Fruit fly (Drosophila melanogaster): ENCODE data around the gene Set8.

The Set8 gene

dm6 chr3R:14332735-14333134 lies 16.9 kb downstream of the Set8 start (continued):
- TF ChIP-seq nmo (GFP tag; optimal IDR thresholded peaks at IDR 0.05) (peak; percentile 49), CG14710 (tag; optimal IDR thresholded peaks at IDR 0.05) (peak; percentile 13), Lim3 (GFP tag; IDR thresholded peaks at IDR 0.05) (no peak), sens (GFP tag) (peak; percentile 65), ci (GFP tag; IDR thresholded peaks at IDR 0.05) (0 out of 3 replicates have a peak, but pooled peaks have one; percentile 47), hkb (optimal IDR thresholded peaks at IDR 0.05) (no peak), hkb (GFP tag; IDR thresholded peaks at IDR 0.05) (0 out of 2 replicates have a peak, but pooled peaks have one; percentile 16), CG11456 (GFP tag; IDR thresholded peaks at IDR 0.05) (no peak), CG5245 (GFP tag; optimal IDR thresholded peaks at IDR 0.05) (no peak), CG17612 (GFP tag; IDR thresholded peaks at IDR 0.05) (no peak), BtbVII (GFP tag; optimal IDR thresholded peaks at IDR 0.05) (no peak), CG8359 (GFP tag; optimal IDR thresholded peaks at IDR 0.05; ENCODE audit: borderline replicate concordance) (no peak), CG17361 (GFP tag; IDR thresholded peaks at IDR 0.05) (peak; percentile 45; the same call in 1 of the 3 replicates), row (GFP tag; IDR thresholded peaks at IDR 0.05) (peak; percentile 52; the same call in 2 of the 3 replicates), Ptx1 (GFP tag; IDR thresholded peaks at IDR 0.05) (peak; percentile 44), zen2 (GFP tag; IDR thresholded peaks at IDR 0.05; ENCODE audit: partially characterized antibody) (no peak), Dp (GFP tag; optimal IDR thresholded peaks at IDR 0.05) (no peak), ttk (GFP tag; IDR thresholded peaks at IDR 0.05) (no peak), lilli (GFP tag; optimal IDR thresholded peaks at IDR 0.05) (peak; percentile 15), sqz (GFP tag; optimal IDR thresholded peaks at IDR 0.05) (no peak), Abd-B (GFP tag; optimal IDR thresholded peaks at IDR 0.05) (peak; percentile 3), CG6683 (GFP tag; optimal IDR thresholded peaks at IDR 0.05) (no peak), phol (tag; optimal IDR thresholded peaks at IDR 0.05) (peak; percentile 44), ind (GFP tag; optimal IDR thresholded peaks at IDR 0.05) (no peak), CG34422 (GFP tag; IDR thresholded peaks at IDR 0.05) (no peak), pan (optimal IDR thresholded peaks at IDR 0.05) (no peak), pan (GFP tag; optimal IDR thresholded peaks at IDR 0.05 in 1 of 2, IDR thresholded peaks at IDR 0.05 in 1 of 2) (peak in 1 of 2 experiments; percentile 56), corto (GFP tag; optimal IDR thresholded peaks at IDR 0.05) (no peak), sd (tag; optimal IDR thresholded peaks at IDR 0.05) (peak; percentile 67), CG12769 (tag; optimal IDR thresholded peaks at IDR 0.05) (no peak), Sox102F (GFP tag; optimal IDR thresholded peaks at IDR 0.05) (peak; percentile 40), pho (GFP tag; optimal IDR thresholded peaks at IDR 0.05) (no peak), Ssrp (tag; optimal IDR thresholded peaks at IDR 0.05) (peak; percentile 29), fd102C (GFP tag; optimal IDR thresholded peaks at IDR 0.05) (no peak), ro (GFP tag; IDR thresholded peaks at IDR 0.05) (no peak), lola (GFP tag; optimal IDR thresholded peaks at IDR 0.05) (peak in 1 of 3 experiments; percentile 13), CG2875 (GFP tag; optimal IDR thresholded peaks at IDR 0.05) (peak; percentile 10), z (GFP tag; IDR thresholded peaks at IDR 0.05) (no peak), Sox100B (GFP tag; optimal IDR thresholded peaks at IDR 0.05) (peak; percentile 0), D (optimal IDR thresholded peaks at IDR 0.05) (no peak), D (GFP tag; optimal IDR thresholded peaks at IDR 0.05) (no peak), grau (tag; optimal IDR thresholded peaks at IDR 0.05) (peak; percentile 31), Ravus (GFP tag; IDR thresholded peaks at IDR 0.05) (no peak), cg (GFP tag; optimal IDR thresholded peaks at IDR 0.05) (peak; percentile 12), Aef1 (GFP tag; IDR thresholded peaks at IDR 0.05) (no peak), twi (tag; optimal IDR thresholded peaks at IDR 0.05) (peak; percentile 5), CG14014 (GFP tag; IDR thresholded peaks at IDR 0.05) (no peak), Hr51 (GFP tag; optimal IDR thresholded peaks at IDR 0.05) (peak in 1 of 2 experiments; percentile 61), CG43689 (GFP tag; IDR thresholded peaks at IDR 0.05) (no peak), slbo (GFP tag; IDR thresholded peaks at IDR 0.05) (no peak), Xbp1 (GFP tag; optimal IDR thresholded peaks at IDR 0.05) (peak; percentile 44), CG4404 (GFP tag; IDR thresholded peaks at IDR 0.05) (no peak)

Data from whole organism, embryonic.